Fruit fly (Drosophila melanogaster) Kc167 (cell line): ENCODE data around the gene Sp7.

Source experiments
- Sin3A ChIP-seq: fragments of >200 bp; optimal IDR thresholded peaks from 2 replicates; lab custom pipeline; 2018; ENCODE audit warnings: missing external identifiers
- h ChIP-seq: fragments of >200 bp; optimal IDR thresholded peaks from 3 replicates; lab custom pipeline; 2018; ENCODE audit warnings: missing external identifiers
- insv ChIP-seq: fragments of >200 bp; optimal IDR thresholded peaks from 3 replicates; lab custom pipeline; 2018; ENCODE audit warnings: missing external identifiers
- ttk ChIP-seq: sonication (Bioruptor generic); optimal IDR thresholded peaks from 2 replicates; lab custom pipeline; 2017; ENCODE audit warnings: missing external identifiers

- no peak for TF ChIP-seq insv (lab: Kevin White, UChicago)
- TF ChIP-seq h (lab: Kevin White, UChicago): no peak
- no peak for TF ChIP-seq ttk
- TF ChIP-seq Sin3A (lab: Kevin White, UChicago): no peak
These were observed 1.5 kb downstream of the Sp7 start for dm6 chr3R:7760970-7761558.
